Worm (Caenorhabditis elegans) whole organism, L4 larva: Measurements from ENCODE around the gene Y14H12B.1.

Experiments
- F10B5.3 ChIP-seq: sonication (generic microtip); optimal IDR thresholded peaks from 2 replicates; lab custom pipeline; 2016; ENCODE audit warnings: mild to moderate bottlenecking, missing genetic modification characterization, missing compliant biosample characterization
- F37D6.2 ChIP-seq: sonication (generic microtip); optimal IDR thresholded peaks from 2 replicates; lab custom pipeline; 2016; ENCODE audit warnings: mild to moderate bottlenecking, missing genetic modification characterization, missing compliant biosample characterization
- F49E8.2 ChIP-seq: sonication (generic microtip); optimal IDR thresholded peaks from 2 replicates; lab custom pipeline; 2016; ENCODE audit warnings: missing compliant biosample characterization, mild to moderate bottlenecking, missing genetic modification characterization, borderline replicate concordance
- R02D3.7 ChIP-seq: fragments of 150-350 bp; sonication (generic microtip); optimal IDR thresholded peaks from 3 replicates; lab custom pipeline; 2014; ENCODE audit warnings: missing biosample characterization, missing genetic modification characterization
- T20F7.1 ChIP-seq: fragments of 200-800 bp; sonication (Bioruptor generic); optimal IDR thresholded peaks from 2 replicates; lab custom pipeline; 2018; ENCODE audit warnings: mild to moderate bottlenecking, missing genetic modification characterization, missing compliant biosample characterization
- Y75B8A.6 ChIP-seq: fragments of 200-800 bp; sonication (Bioruptor generic); IDR thresholded peaks from 2 replicates; pipeline ENCODE4 v1.3.6; 2022; ENCODE audit warnings: missing genetic modification reagents, missing genetic modification characterization, missing compliant biosample characterization
- ZK546.5 ChIP-seq, 2 experiments: sonication (generic microtip); optimal IDR thresholded peaks; 2 replicates each; lab custom pipeline; 2017; ENCODE audit warnings: missing biosample characterization in 2 of 2, missing genetic modification characterization in 2 of 2
- aha-1 ChIP-seq: fragments of 150-350 bp; peaks from one replicate; lab custom pipeline; 2014; ENCODE audit warnings: missing biosample characterization, missing genetic modification characterization
- ama-1 ChIP-seq: fragments of 150-350 bp; optimal IDR thresholded peaks from 2 replicates; lab custom pipeline; 2014; ENCODE audit warnings: inconsistent platforms, mixed read lengths
- ceh-20 ChIP-seq: fragments of 200-800 bp; sonication (Bioruptor generic); IDR thresholded peaks from 2 replicates; pipeline ENCODE4 v1.3.6; 2022; ENCODE audit warnings: missing genetic modification reagents, missing genetic modification characterization, missing compliant biosample characterization
- ceh-62 ChIP-seq: sonication (generic microtip); optimal IDR thresholded peaks from 2 replicates; lab custom pipeline; 2017; ENCODE audit warnings: missing biosample characterization, missing genetic modification characterization
- ces-1 ChIP-seq: fragments of 150-350 bp; sonication (generic microtip); optimal IDR thresholded peaks from 4 replicates; lab custom pipeline; 2014; ENCODE audit warnings: missing biosample characterization, missing genetic modification reagents, missing genetic modification characterization
- ctbp-1 ChIP-seq: fragments of 200-800 bp; sonication (Bioruptor generic); IDR thresholded peaks from 2 replicates; pipeline ENCODE4 v1.3.6; 2022; ENCODE audit warnings: missing genetic modification reagents, missing genetic modification characterization, missing compliant biosample characterization
- daf-12 ChIP-seq: fragments of 150-350 bp; optimal IDR thresholded peaks from 2 replicates; lab custom pipeline; 2014; ENCODE audit warnings: missing biosample characterization, missing genetic modification reagents, missing genetic modification characterization
- daf-16 ChIP-seq, 3 experiments: sonication (generic microtip); optimal IDR thresholded peaks; 2 replicates each; lab custom pipeline; 2016 to 2017; ENCODE audit warnings: missing genetic modification characterization in 3 of 3, missing genetic modification reagents in 3 of 3, mild to moderate bottlenecking in 2 of 3, missing compliant biosample characterization in 2 of 3, missing biosample characterization in 1 of 3, moderate library complexity in 1 of 3
- daf-19 ChIP-seq: fragments of 200-800 bp; sonication (Bioruptor generic); conservative IDR thresholded peaks from 2 replicates; pipeline ENCODE4 v1.3.6; 2022; ENCODE audit warnings: missing genetic modification characterization, missing compliant biosample characterization
- dpl-1 ChIP-seq: fragments of 150-350 bp; optimal IDR thresholded peaks from 2 replicates; lab custom pipeline; 2014; ENCODE audit warnings: missing biosample characterization, missing genetic modification reagents, missing genetic modification characterization
- duxl-1 ChIP-seq: sonication (generic microtip); optimal IDR thresholded peaks from 2 replicates; lab custom pipeline; 2016; ENCODE audit warnings: mild to moderate bottlenecking, missing genetic modification characterization, moderate library complexity, missing compliant biosample characterization; ENCODE audit not compliant: poor library complexity
- dve-1 ChIP-seq: sonication (generic microtip); optimal IDR thresholded peaks from 2 replicates; lab custom pipeline; 2017; ENCODE audit warnings: antibody characterized with exemption, mild to moderate bottlenecking, missing genetic modification characterization, missing compliant biosample characterization; ENCODE audit not compliant: insufficient read depth
- fkh-10 ChIP-seq: fragments of 150-350 bp; optimal IDR thresholded peaks from 2 replicates; lab custom pipeline; 2014; ENCODE audit warnings: missing biosample characterization, missing genetic modification reagents, missing genetic modification characterization
- fos-1 ChIP-seq: fragments of 150-350 bp; optimal IDR thresholded peaks from 2 replicates; lab custom pipeline; 2014; ENCODE audit warnings: missing biosample characterization, missing genetic modification characterization
- gei-8 ChIP-seq: fragments of 200-800 bp; sonication (Bioruptor generic); optimal IDR thresholded peaks from 2 replicates; lab custom pipeline; 2018; ENCODE audit warnings: mild to moderate bottlenecking, missing genetic modification characterization, missing compliant biosample characterization
- hlh-11 ChIP-seq: fragments of 200-800 bp; sonication (Bioruptor generic); optimal IDR thresholded peaks from 2 replicates; lab custom pipeline; 2018; ENCODE audit warnings: mild to moderate bottlenecking, missing genetic modification characterization, missing compliant biosample characterization
- hlh-30 ChIP-seq: sonication (generic microtip); optimal IDR thresholded peaks from 2 replicates; lab custom pipeline; 2017; ENCODE audit warnings: antibody characterized with exemption, mild to moderate bottlenecking, missing genetic modification characterization, missing compliant biosample characterization; ENCODE audit not compliant: insufficient read depth
- lin-1 ChIP-seq: fragments of 200-800 bp; sonication (Bioruptor generic); IDR thresholded peaks from 2 replicates; pipeline ENCODE4 v1.3.6; 2022; ENCODE audit warnings: missing genetic modification reagents, missing genetic modification characterization, missing compliant biosample characterization
- lin-38 ChIP-seq: fragments of 200-800 bp; sonication (Bioruptor generic); IDR thresholded peaks from 2 replicates; pipeline ENCODE4 v1.3.6; 2022; ENCODE audit warnings: missing genetic modification reagents, missing genetic modification characterization, missing compliant biosample characterization
- lin-39 ChIP-seq: fragments of 150-350 bp; optimal IDR thresholded peaks from 2 replicates; lab custom pipeline; 2014; ENCODE audit warnings: missing biosample characterization, missing genetic modification reagents, missing genetic modification characterization
- lir-3 ChIP-seq: sonication (generic microtip); optimal IDR thresholded peaks from 2 replicates; lab custom pipeline; 2016; ENCODE audit warnings: mild to moderate bottlenecking, missing genetic modification characterization, missing compliant biosample characterization
- lsy-2 ChIP-seq, 2 experiments: fragments of 150-350 bp in 1 of 2; sonication (generic microtip) in 1 of 2; optimal IDR thresholded peaks; 2 replicates each; lab custom pipeline; 2014 to 2017; ENCODE audit warnings: missing biosample characterization in 2 of 2, missing genetic modification characterization in 2 of 2
- mdt-29 ChIP-seq: fragments of 200-800 bp; sonication (Bioruptor generic); IDR thresholded peaks from 2 replicates; pipeline ENCODE4 v1.3.6; 2022; ENCODE audit warnings: missing genetic modification reagents, missing genetic modification characterization, missing compliant biosample characterization
- mep-1 ChIP-seq: fragments of 150-350 bp; sonication (generic microtip); optimal IDR thresholded peaks from 3 replicates; lab custom pipeline; 2014; ENCODE audit warnings: missing biosample characterization, missing genetic modification characterization
- nhr-10 ChIP-seq: fragments of 150-350 bp; optimal IDR thresholded peaks from 2 replicates; lab custom pipeline; 2014; ENCODE audit warnings: missing biosample characterization, missing genetic modification characterization
- nhr-102 ChIP-seq: sonication (generic microtip); optimal IDR thresholded peaks from 2 replicates; lab custom pipeline; 2016; ENCODE audit warnings: mild to moderate bottlenecking, missing genetic modification characterization, moderate library complexity, missing compliant biosample characterization
- nhr-11 ChIP-seq: fragments of 150-350 bp; optimal IDR thresholded peaks from 2 replicates; lab custom pipeline; 2014; ENCODE audit warnings: missing biosample characterization, missing genetic modification characterization
- nhr-28 ChIP-seq: fragments of 150-350 bp; optimal IDR thresholded peaks from 2 replicates; lab custom pipeline; 2014; ENCODE audit warnings: missing biosample characterization, missing genetic modification characterization
- nhr-42 ChIP-seq: fragments of 200-800 bp; sonication (Bioruptor generic); IDR thresholded peaks from 2 replicates; pipeline ENCODE4 v1.3.6; 2022; ENCODE audit warnings: missing genetic modification characterization, missing compliant biosample characterization
- nhr-48 ChIP-seq: sonication (generic microtip); optimal IDR thresholded peaks from 2 replicates; lab custom pipeline; 2016; ENCODE audit warnings: mild to moderate bottlenecking, missing genetic modification characterization, missing compliant biosample characterization
- nhr-6 ChIP-seq: fragments of 150-350 bp; optimal IDR thresholded peaks from 2 replicates; lab custom pipeline; 2014; ENCODE audit warnings: missing biosample characterization, missing genetic modification characterization
- nhr-77 ChIP-seq: fragments of 150-350 bp; optimal IDR thresholded peaks from 2 replicates; lab custom pipeline; 2014; ENCODE audit warnings: missing biosample characterization, missing genetic modification characterization
- pha-4 ChIP-seq, 2 experiments: fragments of 150-350 bp in 1 of 2; fragments of 200-800 bp in 1 of 2; sonication (Bioruptor generic) in 1 of 2; IDR thresholded peaks in 1 of 2; optimal IDR thresholded peaks in 1 of 2; 2 replicates each; pipeline versions ENCODE4 v1.3.6 to Lab custom; 2014 to 2022; ENCODE audit warnings: missing genetic modification characterization in 2 of 2, missing genetic modification reagents in 2 of 2, missing biosample characterization in 1 of 2, missing compliant biosample characterization in 1 of 2
- rbr-2 ChIP-seq: sonication (generic microtip); optimal IDR thresholded peaks from 2 replicates; lab custom pipeline; 2016; ENCODE audit warnings: missing genotype, missing genetic modification characterization, missing compliant biosample characterization
- skn-1 ChIP-seq: fragments of 150-350 bp; optimal IDR thresholded peaks from 2 replicates; lab custom pipeline; 2014; ENCODE audit warnings: missing biosample characterization, missing genetic modification characterization
- spr-1 ChIP-seq: sonication (generic microtip); optimal IDR thresholded peaks from 2 replicates; lab custom pipeline; 2016; ENCODE audit warnings: mild to moderate bottlenecking, missing genetic modification characterization, missing compliant biosample characterization
- tra-1 ChIP-seq: fragments of 200-800 bp; sonication (Bioruptor generic); IDR thresholded peaks from 2 replicates; pipeline ENCODE4 v1.3.6; 2022; ENCODE audit warnings: missing genetic modification reagents, missing genetic modification characterization, missing compliant biosample characterization
- unc-62 ChIP-seq, 3 experiments: fragments of 150-350 bp in 1 of 3; sonication (generic microtip); optimal IDR thresholded peaks in 2 of 3; peaks in 1 of 3; 1 replicate in 1 of 3; 2 replicates in 2 of 3; lab custom pipeline; 2014 to 2017; ENCODE audit warnings: missing biosample characterization in 3 of 3, missing genetic modification characterization in 3 of 3, missing genetic modification reagents in 3 of 3, missing genotype in 1 of 3
- vab-7 ChIP-seq: fragments of 200-800 bp; sonication (Bioruptor generic); IDR thresholded peaks from 2 replicates; pipeline ENCODE4 v1.3.6; 2022; ENCODE audit warnings: missing genetic modification reagents, missing genetic modification characterization, missing compliant biosample characterization

Gene Y14H12B.1

DNA sequence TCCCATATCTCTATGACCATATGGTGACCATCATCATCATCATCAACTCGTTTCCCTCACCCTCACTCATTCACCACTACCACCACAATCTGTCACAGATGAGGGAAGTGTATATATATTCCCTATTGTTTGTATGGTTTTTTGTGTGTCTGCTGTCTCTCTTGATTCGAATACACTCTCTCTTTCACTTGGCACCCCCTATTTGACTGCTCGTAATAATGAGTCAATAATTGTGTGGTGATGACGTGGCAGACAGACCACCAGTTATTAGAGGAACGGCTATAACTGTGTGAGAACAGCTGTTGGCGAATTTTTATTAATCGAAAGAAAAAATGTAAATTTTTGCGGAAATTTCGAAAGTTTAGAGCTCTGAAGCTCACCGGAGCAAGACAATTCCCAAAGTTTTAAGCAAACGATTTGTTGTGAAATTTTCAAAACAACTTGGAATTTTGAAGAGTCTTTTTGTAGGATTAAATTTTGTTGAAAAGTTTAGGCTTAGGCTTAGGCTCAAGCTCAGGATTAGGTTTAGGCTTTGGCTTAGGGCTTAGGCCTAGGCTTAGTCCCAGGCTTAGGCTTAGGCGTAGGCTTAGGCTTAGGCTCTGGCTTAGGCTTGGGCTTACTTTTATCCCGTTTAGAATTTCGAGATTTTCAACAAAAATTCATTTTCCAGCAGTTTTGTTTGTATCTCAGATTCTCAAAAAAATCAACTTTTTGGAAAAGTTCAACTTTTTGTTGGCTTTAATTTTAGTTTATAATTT lies 23.4 kb downstream of the Y14H12B.1 start (continued):
- TF ChIP-seq lin-38 (GFP tag; lab: Robert Waterston, UW) = no peak
- TF ChIP-seq lin-1 = no peak
- TF ChIP-seq mep-1 (tag; lab: Kevin White, UChicago) = peak; percentile 14
- TF ChIP-seq mdt-29 = no peak
- TF ChIP-seq ctbp-1 (GFP tag; lab: Robert Waterston, UW) = no peak
- TF ChIP-seq daf-12 (tag; lab: Kevin White, UChicago) = no peak
- TF ChIP-seq Y75B8A.6 = no peak
- no peak for TF ChIP-seq ceh-62
- TF ChIP-seq gei-8 (GFP tag; lab: Kevin White, UChicago) = no peak
- TF ChIP-seq ZK546.5 (tag; optimal IDR thresholded peaks at IDR 0.05; lab: Kevin White, UChicago) = no peak
- no peak for TF ChIP-seq nhr-102 (tag; lab: Kevin White, UChicago)
- no peak for TF ChIP-seq daf-19
- peak; percentile 69 for TF ChIP-seq aha-1 (tag; lab: Kevin White, UChicago)
- TF ChIP-seq lin-39 = no peak
- TF ChIP-seq F37D6.2 (tag; lab: Kevin White, UChicago) = no peak
- TF ChIP-seq ama-1 = no peak
- no peak for TF ChIP-seq vab-7 (GFP tag; lab: Robert Waterston, UW)
- TF ChIP-seq nhr-77 (tag; lab: Kevin White, UChicago) = no peak
- TF ChIP-seq lsy-2 (tag; optimal IDR thresholded peaks at IDR 0.05; lab: Kevin White, UChicago) = no peak

DNA sequence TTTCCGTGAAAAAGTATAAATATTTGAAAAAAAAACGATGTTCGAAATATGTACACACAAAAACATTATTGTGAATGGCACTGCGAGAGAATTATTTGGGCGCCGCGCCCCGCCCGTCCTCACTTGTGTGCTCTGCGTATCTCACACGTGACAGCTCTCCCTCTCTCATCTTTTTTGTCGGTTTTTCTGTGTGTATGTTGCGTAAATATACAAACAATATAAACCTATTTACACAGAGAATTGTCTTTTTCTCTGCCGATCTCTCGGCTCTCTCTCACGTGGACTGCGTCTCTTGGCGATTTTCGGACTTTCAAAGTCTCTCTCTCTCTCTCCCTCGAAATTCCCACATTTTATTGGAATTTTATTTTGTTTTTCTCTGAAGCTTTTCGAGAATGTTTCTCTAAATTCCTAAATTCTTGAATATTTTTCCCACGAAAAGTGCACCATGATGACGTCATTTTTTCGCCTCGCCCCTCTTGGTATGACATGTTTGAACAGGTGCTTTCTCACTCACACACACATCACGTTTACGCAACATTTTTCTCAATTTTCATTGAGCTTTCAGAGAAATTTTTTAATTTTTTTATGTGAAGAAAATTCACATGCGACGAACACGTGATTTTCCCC lies 24.5 kb downstream of the Y14H12B.1 start:
- TF ChIP-seq nhr-6 (peak; percentile 58), dve-1 (tag; lab: Kevin White, UChicago) (peak; percentile 91), nhr-42 (GFP tag; lab: Robert Waterston, UW) (0 out of 2 replicates have a peak, but pooled peaks have one; percentile 50), nhr-102 (tag; lab: Kevin White, UChicago) (peak; percentile 28), F49E8.2 (tag; lab: Kevin White, UChicago) (no peak), nhr-11 (tag; lab: Kevin White, UChicago) (peak; percentile 68), nhr-48 (tag; lab: Kevin White, UChicago) (peak; percentile 53), R02D3.7 (tag; lab: Kevin White, UChicago) (no peak), mdt-29 (0 out of 2 replicates have a peak, but pooled peaks have one; percentile 17), gei-8 (GFP tag; lab: Kevin White, UChicago) (peak; percentile 12), ces-1 (GFP tag; lab: Kevin White, UChicago) (peak; percentile 29), vab-7 (GFP tag; lab: Robert Waterston, UW) (0 out of 2 replicates have a peak, but pooled peaks have one; percentile 29), dpl-1 (GFP tag; lab: Kevin White, UChicago) (peak; percentile 9), ceh-20 (peak; percentile 64; the same call in 1 of the 2 replicates), nhr-10 (tag; lab: Kevin White, UChicago) (peak; percentile 47), nhr-28 (tag; lab: Kevin White, UChicago) (peak; percentile 81), lin-38 (GFP tag; lab: Robert Waterston, UW) (peak; percentile 39), unc-62 (GFP tag; optimal IDR thresholded peaks at IDR 0.05 in 1 of 2; lab: Kevin White, UChicago) (no peak), unc-62 (tag; optimal IDR thresholded peaks at IDR 0.05; lab: Kevin White, UChicago) (no peak), hlh-30 (tag; lab: Kevin White, UChicago) (peak; percentile 95), lin-1 (0 out of 2 replicates have a peak, but pooled peaks have one; percentile 13), skn-1 (tag; lab: Kevin White, UChicago) (no peak), fos-1 (no peak), T20F7.1 (GFP tag; lab: Kevin White, UChicago) (no peak), F10B5.3 (tag; lab: Kevin White, UChicago) (no peak), rbr-2 (tag; lab: Kevin White, UChicago) (peak; percentile 74), hlh-11 (tag; lab: Kevin White, UChicago) (peak; percentile 92), duxl-1 (tag; lab: Kevin White, UChicago) (peak; percentile 28), lir-3 (tag; lab: Kevin White, UChicago) (no peak), spr-1 (tag; lab: Kevin White, UChicago) (peak; percentile 25), fkh-10 (GFP tag; lab: Kevin White, UChicago) (no peak), tra-1 (GFP tag; lab: Robert Waterston, UW) (peak; percentile 85), pha-4 (GFP tag; IDR thresholded peaks at IDR 0.05; lab: Robert Waterston, UW) (peak; percentile 82), pha-4 (tag; optimal IDR thresholded peaks at IDR 0.05; lab: Kevin White, UChicago) (peak; percentile 91), daf-16 (GFP tag; optimal IDR thresholded peaks at IDR 0.05; lab: Kevin White, UChicago) (peak; percentile 69 to 96), daf-16 (tag; optimal IDR thresholded peaks at IDR 0.05; lab: Kevin White, UChicago) (peak; percentile 99)
